Worm (Caenorhabditis elegans) whole organism, L4 larva: ENCODE data around the gene acl-5.

Source experiments
- T20F7.1 ChIP-seq: fragments of 200-800 bp; sonication (Bioruptor generic); optimal IDR thresholded peaks from 2 replicates; lab custom pipeline; 2018; ENCODE audit warnings: mild to moderate bottlenecking, missing genetic modification characterization, missing compliant biosample characterization
- ZK546.5 ChIP-seq, 2 experiments: sonication (generic microtip); optimal IDR thresholded peaks; 2 replicates each; lab custom pipeline; 2017; ENCODE audit warnings: missing biosample characterization in 2 of 2, missing genetic modification characterization in 2 of 2
- ama-1 ChIP-seq: fragments of 150-350 bp; optimal IDR thresholded peaks from 2 replicates; lab custom pipeline; 2014; ENCODE audit warnings: inconsistent platforms, mixed read lengths
- ceh-32 ChIP-seq: sonication (generic microtip); optimal IDR thresholded peaks from 2 replicates; lab custom pipeline; 2016; ENCODE audit warnings: mild to moderate bottlenecking, missing genetic modification characterization, missing compliant biosample characterization; ENCODE audit not compliant: poor library complexity
- lim-7 ChIP-seq: fragments of 200-800 bp; sonication (Bioruptor generic); IDR thresholded peaks from 2 replicates; pipeline ENCODE4 v1.3.6; 2022; ENCODE audit warnings: missing genetic modification characterization, missing compliant biosample characterization
- lin-39 ChIP-seq: fragments of 150-350 bp; optimal IDR thresholded peaks from 2 replicates; lab custom pipeline; 2014; ENCODE audit warnings: missing biosample characterization, missing genetic modification reagents, missing genetic modification characterization
- nhr-77 ChIP-seq: fragments of 150-350 bp; optimal IDR thresholded peaks from 2 replicates; lab custom pipeline; 2014; ENCODE audit warnings: missing biosample characterization, missing genetic modification characterization
- pha-4 ChIP-seq, 2 experiments: fragments of 150-350 bp in 1 of 2; fragments of 200-800 bp in 1 of 2; sonication (Bioruptor generic) in 1 of 2; IDR thresholded peaks in 1 of 2; optimal IDR thresholded peaks in 1 of 2; 2 replicates each; pipeline versions ENCODE4 v1.3.6 to Lab custom; 2014 to 2022; ENCODE audit warnings: missing genetic modification characterization in 2 of 2, missing genetic modification reagents in 2 of 2, missing biosample characterization in 1 of 2, missing compliant biosample characterization in 1 of 2
- php-3 ChIP-seq: fragments of 200-800 bp; sonication (Bioruptor generic); IDR thresholded peaks from 2 replicates; pipeline ENCODE4 v1.3.6; 2022; ENCODE audit warnings: missing genetic modification reagents, missing genetic modification characterization, missing compliant biosample characterization
- sdz-12 ChIP-seq: fragments of 200-800 bp; sonication (Bioruptor generic); optimal IDR thresholded peaks from 2 replicates; lab custom pipeline; 2018; ENCODE audit warnings: mild to moderate bottlenecking, missing genetic modification characterization, missing compliant biosample characterization
- tag-97 ChIP-seq: fragments of 200-800 bp; sonication (Bioruptor generic); IDR thresholded peaks from 2 replicates; pipeline ENCODE4 v1.3.6; 2022; ENCODE audit warnings: missing genetic modification characterization, missing compliant biosample characterization
- unc-62 ChIP-seq, 3 experiments: fragments of 150-350 bp in 1 of 3; sonication (generic microtip); optimal IDR thresholded peaks in 2 of 3; peaks in 1 of 3; 1 replicate in 1 of 3; 2 replicates in 2 of 3; lab custom pipeline; 2014 to 2017; ENCODE audit warnings: missing biosample characterization in 3 of 3, missing genetic modification characterization in 3 of 3, missing genetic modification reagents in 3 of 3, missing genotype in 1 of 3

DNA sequence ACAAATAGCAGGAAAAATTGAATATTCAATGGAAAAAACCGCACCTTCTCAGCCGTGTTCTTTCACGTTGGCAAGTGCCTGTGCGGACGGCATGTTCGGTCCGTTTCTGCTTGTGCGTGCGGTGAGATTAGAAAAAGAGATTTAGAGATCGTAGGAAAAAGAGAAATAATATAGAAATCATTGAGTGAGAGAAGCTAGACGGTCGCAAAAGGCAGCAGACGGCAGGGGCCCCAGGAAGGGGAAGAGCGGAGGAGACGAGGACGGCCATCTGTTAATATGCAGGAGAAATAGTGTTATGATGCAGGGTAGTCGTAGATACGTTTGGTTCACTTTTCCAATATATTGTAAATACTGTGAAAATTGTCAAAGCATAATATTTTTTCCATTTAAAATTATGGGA is 45.3 kb upstream of the acl-5 start, which contains the start of gene Y49A10A.2:
- TF ChIP-seq unc-62 (GFP tag; optimal IDR thresholded peaks at IDR 0.05 in 1 of 2; lab: Kevin White, UChicago): no peak
- TF ChIP-seq unc-62 (tag; optimal IDR thresholded peaks at IDR 0.05; lab: Kevin White, UChicago): no peak
- no peak for TF ChIP-seq ceh-32 (tag; lab: Kevin White, UChicago)
- no peak for TF ChIP-seq php-3 (GFP tag; lab: Robert Waterston, UW)
- no peak for TF ChIP-seq tag-97
- TF ChIP-seq lim-7 (GFP tag; lab: Robert Waterston, UW): no peak
- TF ChIP-seq T20F7.1 (GFP tag; lab: Kevin White, UChicago): no peak
- no peak for TF ChIP-seq pha-4 (GFP tag; IDR thresholded peaks at IDR 0.05; lab: Robert Waterston, UW)
- no peak for TF ChIP-seq pha-4 (tag; optimal IDR thresholded peaks at IDR 0.05; lab: Kevin White, UChicago)
- TF ChIP-seq sdz-12 (GFP tag; lab: Kevin White, UChicago): no peak
- TF ChIP-seq lin-39 (tag; lab: Kevin White, UChicago): no peak
- no peak for TF ChIP-seq nhr-77 (tag; lab: Kevin White, UChicago)
- no peak for TF ChIP-seq ZK546.5 (tag; optimal IDR thresholded peaks at IDR 0.05; lab: Kevin White, UChicago)
- TF ChIP-seq ama-1: no peak
